Worm (Caenorhabditis elegans): ENCODE measurements around the gene R160.3.
"Not testable (repeated sequence)": the region's sequence is repeated elsewhere in the genome, so short reads cannot be mapped to it uniquely, and the experiment has no call there.

DNA sequence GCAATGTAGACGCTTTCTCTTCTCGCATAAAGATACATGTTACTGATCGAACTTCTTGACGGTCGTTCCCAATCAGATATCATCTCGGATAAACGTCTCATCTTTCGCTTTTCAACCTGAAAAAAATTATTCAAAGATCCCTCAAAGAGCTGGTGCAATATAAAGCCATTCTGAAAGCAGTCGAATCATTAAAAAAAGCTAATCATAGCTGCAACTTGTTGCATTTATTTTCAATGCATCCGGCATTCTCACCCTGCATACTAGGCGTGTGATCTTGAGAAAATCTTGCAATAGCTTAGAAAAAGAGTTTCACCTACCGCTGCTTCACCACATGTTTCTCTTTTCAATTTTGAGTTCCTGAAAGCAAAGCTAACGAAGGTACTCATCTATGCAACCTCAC lies 33.8 kb downstream of the R160.3 start, which contains the start of gene C24A8.6:
- not testable (repeated sequence) for TF ChIP-seq pqm-1 (tag; optimal IDR thresholded peaks at IDR 0.05); dpl-1 (GFP tag; optimal IDR thresholded peaks at IDR 0.05); zip-2 (tag; optimal IDR thresholded peaks at IDR 0.05); ctbp-1 (GFP tag; IDR thresholded peaks at IDR 0.05); unc-39 (tag; optimal IDR thresholded peaks at IDR 0.05); hlh-30 (tag; optimal IDR thresholded peaks at IDR 0.05; ENCODE audit: insufficient read depth); sdz-12 (GFP tag; optimal IDR thresholded peaks at IDR 0.05); F10B5.3 (tag; optimal IDR thresholded peaks at IDR 0.05)
